Fruit fly (Drosophila melanogaster) whole organism, wandering third instar larva: ENCODE results near the gene Mtch.

ENCODE experiments used
- Dif ChIP-seq: fragments of 200-275, 200-300 bp; sonication (Bioruptor generic); optimal IDR thresholded peaks from 2 replicates; lab custom pipeline; 2018; ENCODE audit warnings: missing biosample characterization, missing genetic modification characterization; ENCODE audit not compliant: partially characterized antibody
- Hr78 ChIP-seq: fragments of >200 bp; optimal IDR thresholded peaks from 2 replicates; lab custom pipeline; 2017; ENCODE audit warnings: missing biosample characterization, missing genetic modification characterization

DNA sequence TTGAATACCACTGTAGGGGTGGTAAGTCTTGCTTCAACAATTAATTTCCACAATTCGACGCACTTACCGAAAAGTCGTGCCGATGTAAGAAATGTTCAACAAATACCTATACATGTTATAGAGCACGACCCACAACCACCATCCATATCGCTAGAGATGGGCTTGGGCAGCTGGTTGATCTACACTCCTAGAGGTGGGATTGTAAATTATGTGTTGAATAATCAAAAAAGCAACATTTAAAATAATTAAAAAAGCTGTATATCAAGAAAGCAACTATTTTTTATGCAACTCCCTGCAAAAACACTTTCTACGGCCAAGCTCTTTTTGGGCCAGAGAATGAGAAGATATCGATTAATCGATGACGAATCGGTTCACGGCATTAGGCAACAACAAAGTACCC is at the start of gene Mtch, which contains the start of the genes CG34140 and Mkp:
- TF ChIP-seq Hr78 (GFP tag; lab: Kevin White, UChicago) (no peak), Dif (GFP tag; lab: Kevin White, UChicago) (no peak)
